Worm (Caenorhabditis elegans): ENCODE results near the gene cyp-33D3.

ce11 chrV:18859121-18859520 lies 22.1 kb upstream of the cyp-33D3 start, which contains the start of gene wars-1:
- TF ChIP-seq dao-5 (tag; optimal IDR thresholded peaks at IDR 0.05) (no peak), him-1 (tag; optimal IDR thresholded peaks at IDR 0.05) (no peak)

All from whole organism, L4/young adult.